Worm (Caenorhabditis elegans) whole organism, late embryonic: ENCODE measurements around the gene F26D2.16.
A peak's percentile ranks its signal among the peaks of the same experiment; 100 is the strongest.

Source experiments
- elt-2 ChIP-seq: sonication (generic microtip); optimal IDR thresholded peaks from 2 replicates; lab custom pipeline; 2016; ENCODE audit warnings: missing genetic modification reagents, missing genetic modification characterization, missing compliant biosample characterization
- fax-1 ChIP-seq: sonication (generic microtip); optimal IDR thresholded peaks from 2 replicates; lab custom pipeline; 2016; ENCODE audit warnings: missing genotype, missing genetic modification characterization, missing compliant biosample characterization
- nhr-11 ChIP-seq: fragments of 150-350 bp; optimal IDR thresholded peaks from 2 replicates; lab custom pipeline; 2014; ENCODE audit warnings: missing biosample characterization, missing genetic modification characterization

- TF ChIP-seq elt-2 (tag; lab: Kevin White, UChicago): peak; percentile 61
- peak; percentile 60 for TF ChIP-seq fax-1 (tag; lab: Kevin White, UChicago)
- TF ChIP-seq nhr-11: no peak
Observed at ce11 chrV:16370039-16370438, 49.6 kb downstream of the F26D2.16 start.
